Fruit fly (Drosophila melanogaster) whole organism, embryonic: Measurements from ENCODE around the gene CG33723.

Experiments
- Bteb2 ChIP-seq: fragments of 200-800 bp; sonication (Bioruptor generic); optimal IDR thresholded peaks from 2 replicates; lab custom pipeline; 2016; ENCODE audit warnings: missing biosample characterization, missing genetic modification characterization
- CG10366 ChIP-seq: fragments of 200-800 bp; sonication (Bioruptor generic); IDR thresholded peaks from 2 replicates; pipeline ENCODE4 v1.3.6; 2022; ENCODE audit warnings: missing biosample characterization, missing genetic modification characterization
- CG11504 ChIP-seq: fragments of 200-800 bp; sonication (Bioruptor generic); optimal IDR thresholded peaks from 3 replicates; lab custom pipeline; 2019; ENCODE audit warnings: missing biosample characterization, mild to moderate bottlenecking, missing genetic modification characterization, moderate library complexity
- CG11695 ChIP-seq: fragments of 200-800 bp; sonication (Bioruptor generic); IDR thresholded peaks from 3 replicates; pipeline ENCODE4 v1.3.6; 2022; ENCODE audit warnings: missing biosample characterization, missing genetic modification characterization
- CG11696 ChIP-seq: fragments of 200-800 bp; sonication (Bioruptor generic); IDR thresholded peaks from 2 replicates; pipeline ENCODE4 v1.3.6; 2022; ENCODE audit warnings: missing biosample characterization, missing genetic modification characterization
- CG11723 ChIP-seq: fragments of 200-800 bp; sonication (Bioruptor generic); optimal IDR thresholded peaks from 2 replicates; lab custom pipeline; 2017; ENCODE audit warnings: missing biosample characterization, mild to moderate bottlenecking, missing genetic modification characterization
- CG12236 ChIP-seq: fragments of 200-800 bp; sonication (Bioruptor generic); optimal IDR thresholded peaks from 2 replicates; lab custom pipeline; 2016; ENCODE audit warnings: missing biosample characterization, missing genetic modification characterization
- CG14441 ChIP-seq: fragments of 200-800 bp; sonication (Bioruptor generic); IDR thresholded peaks from 2 replicates; pipeline ENCODE4 v1.3.6; 2022; ENCODE audit warnings: missing biosample characterization, missing genetic modification characterization
- CG15479 ChIP-seq: fragments of 200-800 bp; sonication (Bioruptor generic); optimal IDR thresholded peaks from 3 replicates; lab custom pipeline; 2019; ENCODE audit warnings: missing biosample characterization, mild to moderate bottlenecking, missing genetic modification characterization, moderate library complexity
- CG1603 ChIP-seq: fragments of 200-800 bp; sonication (Bioruptor generic); optimal IDR thresholded peaks from 2 replicates; lab custom pipeline; 2019; ENCODE audit warnings: missing biosample characterization, mild to moderate bottlenecking, missing genetic modification characterization, moderate library complexity
- CG16779 ChIP-seq: fragments of 200-800 bp; sonication (Bioruptor generic); IDR thresholded peaks from 2 replicates; pipeline ENCODE4 v1.3.6; 2022; ENCODE audit warnings: missing biosample characterization, missing genetic modification characterization
- CG2678 ChIP-seq: fragments of 200-800 bp; sonication (Bioruptor generic); optimal IDR thresholded peaks from 3 replicates; lab custom pipeline; 2019; ENCODE audit warnings: missing biosample characterization, mild to moderate bottlenecking, missing genetic modification characterization, moderate library complexity
- CG30403 ChIP-seq: fragments of 200-800 bp; sonication (Bioruptor generic); optimal IDR thresholded peaks from 3 replicates; lab custom pipeline; 2016; ENCODE audit warnings: missing biosample characterization, missing genetic modification characterization
- CG33557 ChIP-seq: fragments of 200-800 bp; sonication (Bioruptor generic); optimal IDR thresholded peaks from 2 replicates; lab custom pipeline; 2019; ENCODE audit warnings: missing biosample characterization, mild to moderate bottlenecking, missing genetic modification characterization, moderate library complexity
- CG7271 ChIP-seq: fragments of 200-800 bp; sonication (Bioruptor generic); optimal IDR thresholded peaks from 2 replicates; lab custom pipeline; 2018; ENCODE audit warnings: missing biosample characterization, mild to moderate bottlenecking, missing genetic modification characterization, moderate library complexity
- CG8765 ChIP-seq: fragments of 200-800 bp; sonication (Bioruptor generic); IDR thresholded peaks from 2 replicates; pipeline ENCODE4 v1.3.6; 2022; ENCODE audit warnings: missing biosample characterization, missing genetic modification characterization
- CG9727 ChIP-seq: fragments of 200-800 bp; sonication (Bioruptor generic); optimal IDR thresholded peaks from 3 replicates; lab custom pipeline; 2017; ENCODE audit warnings: missing biosample characterization, mild to moderate bottlenecking, missing genetic modification characterization
- CHES-1-like ChIP-seq: fragments of 200-800 bp; sonication (Bioruptor generic); optimal IDR thresholded peaks from 2 replicates; lab custom pipeline; 2016; ENCODE audit warnings: missing biosample characterization, missing genetic modification characterization
- Camta ChIP-seq: fragments of 200-800 bp; sonication (Bioruptor generic); optimal IDR thresholded peaks from 2 replicates; lab custom pipeline; 2016; ENCODE audit warnings: missing biosample characterization, missing genetic modification characterization
- Dll ChIP-seq: fragments of 200-800 bp; sonication (Bioruptor generic); IDR thresholded peaks from 4 replicates; pipeline ENCODE4 v1.3.6; 2022; ENCODE audit warnings: missing biosample characterization, missing genetic modification characterization; ENCODE audit not compliant: partially characterized antibody
- Dp ChIP-seq: fragments of 200-800 bp; sonication (Bioruptor generic); optimal IDR thresholded peaks from 2 replicates; lab custom pipeline; 2018; ENCODE audit warnings: missing biosample characterization, mild to moderate bottlenecking, missing genetic modification characterization, moderate library complexity
- Dref ChIP-seq: fragments of 200-800 bp; sonication (Bioruptor generic); IDR thresholded peaks from 2 replicates; pipeline ENCODE4 v1.3.6; 2022; ENCODE audit warnings: missing biosample characterization, missing genetic modification characterization
- Drgx ChIP-seq: fragments of 200-800 bp; sonication (Bioruptor generic); IDR thresholded peaks from 2 replicates; pipeline ENCODE4 v1.3.6; 2022; ENCODE audit warnings: missing biosample characterization, missing genetic modification characterization
- Gsc ChIP-seq: fragments of 200-800 bp; sonication (Bioruptor generic); IDR thresholded peaks from 2 replicates; pipeline ENCODE4 v1.3.6; 2022; ENCODE audit warnings: missing biosample characterization, missing genetic modification characterization
- H2.0 ChIP-seq: fragments of 200-800 bp; sonication (Bioruptor generic); IDR thresholded peaks from 2 replicates; pipeline ENCODE4 v1.3.6; 2022; ENCODE audit warnings: missing biosample characterization, missing genetic modification characterization
- HLH3B ChIP-seq: fragments of 200-800 bp; sonication (Bioruptor generic); IDR thresholded peaks from 2 replicates; pipeline ENCODE4 v1.3.6; 2022; ENCODE audit warnings: missing biosample characterization, missing genetic modification characterization
- Hmr ChIP-seq: fragments of 200-800 bp; sonication (Bioruptor generic); optimal IDR thresholded peaks from 3 replicates; lab custom pipeline; 2017; ENCODE audit warnings: mild to moderate bottlenecking, missing biosample characterization, missing genetic modification reagents, missing genetic modification characterization
- Jarid2 ChIP-seq: fragments of 200-800 bp; sonication (Bioruptor generic); optimal IDR thresholded peaks from 3 replicates; lab custom pipeline; 2017; ENCODE audit warnings: mild to moderate bottlenecking, missing biosample characterization, missing genetic modification reagents, missing genetic modification characterization
- Side ChIP-seq: fragments of 200-800 bp; sonication (Bioruptor generic); optimal IDR thresholded peaks from 2 replicates; lab custom pipeline; 2016; ENCODE audit warnings: missing biosample characterization, missing genetic modification characterization
- Sox100B ChIP-seq: fragments of 200-800 bp; sonication (Bioruptor generic); optimal IDR thresholded peaks from 3 replicates; lab custom pipeline; 2018; ENCODE audit warnings: missing biosample characterization, mild to moderate bottlenecking, missing genetic modification characterization
- Sox102F ChIP-seq: fragments of 200-800 bp; sonication (Bioruptor generic); optimal IDR thresholded peaks from 2 replicates; lab custom pipeline; 2018; ENCODE audit warnings: missing biosample characterization, mild to moderate bottlenecking, missing genetic modification characterization, moderate library complexity
- Tbp ChIP-seq: fragments of >200 bp; optimal IDR thresholded peaks from 2 replicates; lab custom pipeline; 2018; ENCODE audit warnings: missing biosample characterization, missing genetic modification characterization
- Xbp1 ChIP-seq: fragments of 200-800 bp; sonication (Bioruptor generic); optimal IDR thresholded peaks from 3 replicates; lab custom pipeline; 2016; ENCODE audit warnings: missing biosample characterization, mild to moderate bottlenecking, missing genetic modification characterization
- bcd ChIP-seq: fragments of 200-800 bp; sonication (Bioruptor generic); optimal IDR thresholded peaks from 2 replicates; lab custom pipeline; 2017; ENCODE audit warnings: missing biosample characterization, mild to moderate bottlenecking, missing genetic modification characterization
- chinmo ChIP-seq: fragments of 200-800 bp; sonication (Bioruptor generic); IDR thresholded peaks from 4 replicates; pipeline ENCODE4 v1.3.6; 2022; ENCODE audit warnings: missing biosample characterization, missing genetic modification characterization; ENCODE audit not compliant: partially characterized antibody
- crol ChIP-seq: fragments of 200-800 bp; sonication (Bioruptor generic); IDR thresholded peaks from 2 replicates; pipeline ENCODE4 v1.3.6; 2022; ENCODE audit warnings: missing biosample characterization, missing genetic modification characterization
- gem ChIP-seq: fragments of 200-800 bp; sonication (Bioruptor generic); optimal IDR thresholded peaks from 2 replicates; lab custom pipeline; 2019; ENCODE audit warnings: missing biosample characterization, mild to moderate bottlenecking, missing genetic modification characterization, moderate library complexity
- grn ChIP-seq: fragments of 200-800 bp; sonication (Bioruptor generic); optimal IDR thresholded peaks from 3 replicates; lab custom pipeline; 2017; ENCODE audit warnings: missing biosample characterization, missing genetic modification characterization
- gsb-n ChIP-seq: fragments of 200-800 bp; sonication (Bioruptor generic); optimal IDR thresholded peaks from 3 replicates; lab custom pipeline; 2018; ENCODE audit warnings: missing biosample characterization, mild to moderate bottlenecking, missing genetic modification characterization
- hb ChIP-seq: fragments of 200-800 bp; sonication (Bioruptor generic); IDR thresholded peaks from 3 replicates; pipeline ENCODE4 v1.3.6; 2022; ENCODE audit warnings: missing biosample characterization, missing genetic modification characterization; ENCODE audit not compliant: partially characterized antibody
- kni ChIP-seq: fragments of 200-800 bp; sonication (Bioruptor generic); optimal IDR thresholded peaks from 3 replicates; lab custom pipeline; 2017; ENCODE audit warnings: mild to moderate bottlenecking, missing biosample characterization, missing genetic modification reagents, missing genetic modification characterization
- maf-S ChIP-seq: fragments of 200-800 bp; sonication (Bioruptor generic); optimal IDR thresholded peaks from 2 replicates; lab custom pipeline; 2016; ENCODE audit warnings: missing biosample characterization, missing genetic modification characterization
- pfk ChIP-seq: fragments of 200-800 bp; sonication (Bioruptor generic); optimal IDR thresholded peaks from 2 replicates; lab custom pipeline; 2018; ENCODE audit warnings: missing biosample characterization, mild to moderate bottlenecking, missing genetic modification characterization, moderate library complexity
- pzg ChIP-seq: fragments of 200-800 bp; sonication (Bioruptor generic); optimal IDR thresholded peaks from 3 replicates; lab custom pipeline; 2018; ENCODE audit warnings: missing biosample characterization, mild to moderate bottlenecking, missing genetic modification characterization, moderate library complexity
- repo ChIP-seq: fragments of 200-800 bp; sonication (Bioruptor generic); optimal IDR thresholded peaks from 2 replicates; lab custom pipeline; 2016; ENCODE audit warnings: missing biosample characterization, missing genetic modification characterization
- sens ChIP-seq: fragments of 200-800 bp; sonication (Bioruptor generic); peaks from one replicate; lab custom pipeline; 2016; ENCODE audit warnings: missing biosample characterization, missing genetic modification characterization
- stwl ChIP-seq: fragments of 200-800 bp; sonication (Bioruptor generic); optimal IDR thresholded peaks from 3 replicates; lab custom pipeline; 2018; ENCODE audit warnings: missing biosample characterization, mild to moderate bottlenecking, missing genetic modification characterization, moderate library complexity
- tup ChIP-seq: fragments of 200-800 bp; sonication (Bioruptor generic); optimal IDR thresholded peaks from 2 replicates; lab custom pipeline; 2016; ENCODE audit warnings: missing biosample characterization, mild to moderate bottlenecking, missing genetic modification characterization, moderate library complexity
- wdn ChIP-seq: fragments of 200-800 bp; sonication (Bioruptor generic); IDR thresholded peaks from 2 replicates; pipeline ENCODE4 v1.3.6; 2022; ENCODE audit warnings: missing biosample characterization, missing genetic modification characterization

Gene CG33723

dm6 chr2L:9448322-9449256 is 8.0 kb upstream of the CG33723 start (continued):
- TF ChIP-seq chinmo (GFP tag; lab: Robert Waterston, UW): peak; percentile 76; the same call in 2 of the 4 replicates
- peak; percentile 48 for TF ChIP-seq grn (GFP tag; lab: Kevin White, UChicago)
- no peak for TF ChIP-seq CG16779
- 0 out of 2 replicates have a peak, but pooled peaks have one; percentile 9 for TF ChIP-seq wdn (GFP tag; lab: Robert Waterston, UW)
- peak; percentile 17 for TF ChIP-seq maf-S (GFP tag; lab: Kevin White, UChicago)
- TF ChIP-seq Hmr (GFP tag; lab: Kevin White, UChicago): no peak
- no peak for TF ChIP-seq Jarid2 (GFP tag; lab: Kevin White, UChicago)
- TF ChIP-seq sens: peak; percentile 89
- no peak for TF ChIP-seq repo (GFP tag; lab: Kevin White, UChicago)
- TF ChIP-seq CG9727: peak; percentile 45
- TF ChIP-seq Sox100B (GFP tag; lab: Kevin White, UChicago): peak; percentile 10
- TF ChIP-seq CG12236: no peak
- peak; percentile 21 for TF ChIP-seq Side
- no peak for TF ChIP-seq tup (GFP tag; lab: Kevin White, UChicago)
- TF ChIP-seq Gsc: no peak
- TF ChIP-seq Tbp (GFP tag; lab: Kevin White, UChicago): no peak
- peak; percentile 37 for TF ChIP-seq kni
- no peak for TF ChIP-seq CG11723
- no peak for TF ChIP-seq HLH3B (GFP tag; lab: Robert Waterston, UW)
- peak; percentile 43; the same call in 1 of the 4 replicates for TF ChIP-seq Dll (GFP tag; lab: Robert Waterston, UW)
- peak; percentile 31 for TF ChIP-seq CG11504 (tag; lab: Kevin White, UChicago)
- no peak for TF ChIP-seq Xbp1 (GFP tag; lab: Kevin White, UChicago)
- TF ChIP-seq Dp (GFP tag; lab: Kevin White, UChicago): no peak
- peak; percentile 12 for TF ChIP-seq gem (tag; lab: Kevin White, UChicago)
- no peak for TF ChIP-seq pzg (GFP tag; lab: Kevin White, UChicago)
- no peak for TF ChIP-seq Camta (GFP tag; lab: Kevin White, UChicago)
- no peak for TF ChIP-seq stwl
- TF ChIP-seq, all 482 proteins: peak for 75

- TF ChIP-seq Drgx (peak; percentile 63), CG10366 (GFP tag; lab: Robert Waterston, UW) (peak; percentile 19; the same call in 1 of the 2 replicates), gsb-n (tag; lab: Kevin White, UChicago) (no peak), crol (GFP tag; lab: Robert Waterston, UW) (0 out of 2 replicates have a peak, but pooled peaks have one; percentile 4), CG7271 (tag; lab: Kevin White, UChicago) (no peak), CG2678 (tag; lab: Kevin White, UChicago) (peak; percentile 18), Bteb2 (GFP tag; lab: Kevin White, UChicago) (no peak), CG1603 (no peak), bcd (GFP tag; lab: Kevin White, UChicago) (no peak), CG11696 (GFP tag; lab: Robert Waterston, UW) (0 out of 2 replicates have a peak, but pooled peaks have one; percentile 18), CG8765 (GFP tag; lab: Robert Waterston, UW) (no peak), hb (GFP tag; lab: Robert Waterston, UW) (no peak), H2.0 (no peak), CG14441 (GFP tag; lab: Robert Waterston, UW) (0 out of 2 replicates have a peak, but pooled peaks have one; percentile 20), Sox102F (GFP tag; lab: Kevin White, UChicago) (peak; percentile 34), Dll (GFP tag; lab: Robert Waterston, UW) (no peak), pfk (GFP tag; lab: Kevin White, UChicago) (no peak), CG33557 (GFP tag; lab: Kevin White, UChicago) (no peak), CG30403 (GFP tag; lab: Kevin White, UChicago) (peak; percentile 18), Dref (GFP tag; lab: Robert Waterston, UW) (no peak), CG15479 (GFP tag; lab: Kevin White, UChicago) (no peak), CHES-1-like (GFP tag; lab: Kevin White, UChicago) (no peak), CG11695 (GFP tag; lab: Robert Waterston, UW) (0 out of 3 replicates have a peak, but pooled peaks have one; percentile 25)
Measured at dm6 chr2L:9447816-9448215, 7.3 kb upstream of the CG33723 start.
